Worm (Caenorhabditis elegans) whole organism, L1 larva: ENCODE measurements around the gene mev-1.

ENCODE experiments used
- blmp-1 ChIP-seq: fragments of 150-350 bp; optimal IDR thresholded peaks from 2 replicates; lab custom pipeline; 2014; ENCODE audit warnings: missing biosample characterization, missing genetic modification characterization
- ces-1 ChIP-seq: fragments of 150-350 bp; optimal IDR thresholded peaks from 2 replicates; lab custom pipeline; 2014; ENCODE audit warnings: missing biosample characterization, missing genetic modification reagents, missing genetic modification characterization
- lin-35 ChIP-seq, 2 experiments: fragments of 150-350 bp; optimal IDR thresholded peaks; 2 replicates each; lab custom pipeline; 2014; ENCODE audit warnings: missing biosample characterization in 2 of 2, missing genetic modification characterization in 2 of 2, missing genetic modification reagents in 2 of 2
- nhr-237 ChIP-seq: fragments of 150-350 bp; optimal IDR thresholded peaks from 2 replicates; lab custom pipeline; 2014; ENCODE audit warnings: missing biosample characterization, missing genetic modification characterization
- skn-1 ChIP-seq: fragments of 150-350 bp; optimal IDR thresholded peaks from 2 replicates; lab custom pipeline; 2014; ENCODE audit warnings: missing biosample characterization, missing genetic modification characterization
- unc-130 ChIP-seq: fragments of 150-350 bp; optimal IDR thresholded peaks from 2 replicates; lab custom pipeline; 2017; ENCODE audit warnings: missing biosample characterization, missing genetic modification characterization, inconsistent platforms
- zip-4 ChIP-seq: fragments of 200-800 bp; sonication (Bioruptor generic); optimal IDR thresholded peaks from 2 replicates; lab custom pipeline; 2018; ENCODE audit warnings: mild to moderate bottlenecking, missing genetic modification characterization, moderate library complexity, missing compliant biosample characterization

- TF ChIP-seq skn-1 (tag; lab: Kevin White, UChicago) (no peak), ces-1 (GFP tag; lab: Kevin White, UChicago) (no peak), zip-4 (no peak), nhr-237 (tag; lab: Kevin White, UChicago) (no peak), lin-35 (GFP tag; optimal IDR thresholded peaks at IDR 0.05; lab: Kevin White, UChicago) (no peak), unc-130 (tag; lab: Kevin White, UChicago) (no peak), blmp-1 (tag; lab: Kevin White, UChicago) (no peak)
Measured at ce11 chrIII:10383804-10384203, 49.7 kb downstream of the mev-1 start.
